Fruit fly (Drosophila melanogaster): ENCODE results near the gene CG33658.
A peak's percentile ranks its signal among the peaks of the same experiment; 100 is the strongest.

Gene CG33658

DNA sequence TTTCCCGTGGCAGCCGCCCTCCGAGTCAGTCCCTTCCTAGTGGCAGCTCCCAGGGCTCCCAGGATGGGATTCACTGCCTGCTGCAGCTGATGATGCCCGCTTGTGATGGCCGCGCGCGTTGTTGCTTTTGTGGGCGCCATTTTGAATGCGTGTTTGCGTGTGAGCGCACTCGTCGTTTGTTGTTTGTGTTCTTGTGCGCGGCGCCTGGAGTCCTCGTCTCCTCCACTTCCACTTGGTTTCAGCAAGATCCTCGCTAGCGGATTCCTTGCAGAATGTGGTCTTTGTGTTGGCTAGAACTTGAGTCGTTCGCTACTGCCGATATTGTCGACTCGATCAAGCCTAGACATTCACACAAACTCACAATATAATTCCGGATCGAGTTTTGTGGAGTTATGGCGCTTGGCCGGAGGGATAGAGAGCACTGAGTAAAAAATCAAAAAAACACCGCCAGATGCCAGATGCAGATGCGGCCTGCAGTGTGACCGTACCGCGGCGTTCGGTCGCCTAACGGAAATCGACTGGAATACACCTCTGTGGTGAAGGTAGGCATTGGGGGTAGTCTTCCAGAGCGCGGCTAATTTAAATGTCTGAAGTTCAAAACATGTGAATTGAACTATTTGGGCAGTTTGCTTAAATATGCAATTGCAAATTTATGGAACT is 29.6 kb upstream of the CG33658 start, which contains the start of gene CycB3 (continued):
- TF ChIP-seq Ets97D (GFP tag; optimal IDR thresholded peaks at IDR 0.05) (peak; percentile 93), CG18476 (GFP tag; optimal IDR thresholded peaks at IDR 0.05) (no peak), fd64A (GFP tag; optimal IDR thresholded peaks at IDR 0.05) (no peak), phol (tag; optimal IDR thresholded peaks at IDR 0.05) (peak; percentile 91), fu2 (GFP tag; optimal IDR thresholded peaks at IDR 0.05) (no peak), mirr (GFP tag; optimal IDR thresholded peaks at IDR 0.05) (peak; percentile 22), slbo (GFP tag; IDR thresholded peaks at IDR 0.05) (no peak), CG18764 (GFP tag; optimal IDR thresholded peaks at IDR 0.05) (no peak), disco-r (GFP tag; optimal IDR thresholded peaks at IDR 0.05) (no peak), CG7786 (GFP tag; optimal IDR thresholded peaks at IDR 0.05) (no peak), HLH54F (GFP tag; optimal IDR thresholded peaks at IDR 0.05) (no peak), HLH3B (GFP tag; IDR thresholded peaks at IDR 0.05) (no peak), Nf-YA (GFP tag; IDR thresholded peaks at IDR 0.05) (peak; percentile 21; the same call in 1 of the 2 replicates), ash1 (GFP tag; optimal IDR thresholded peaks at IDR 0.05) (no peak), gro (GFP tag; optimal IDR thresholded peaks at IDR 0.05) (no peak), Hmr (GFP tag; optimal IDR thresholded peaks at IDR 0.05) (peak; percentile 42), CG3281 (GFP tag; optimal IDR thresholded peaks at IDR 0.05) (peak; percentile 41), PHDP (tag; optimal IDR thresholded peaks at IDR 0.05) (no peak), Hmx (GFP tag; optimal IDR thresholded peaks at IDR 0.05) (no peak), oc (tag; optimal IDR thresholded peaks at IDR 0.05) (no peak), CG6765 (GFP tag; optimal IDR thresholded peaks at IDR 0.05) (peak; percentile 9), Ravus (GFP tag; IDR thresholded peaks at IDR 0.05) (no peak), jumu (GFP tag; optimal IDR thresholded peaks at IDR 0.05) (no peak), CG9437 (GFP tag; optimal IDR thresholded peaks at IDR 0.05) (no peak), CG2202 (tag; optimal IDR thresholded peaks at IDR 0.05) (no peak), CG31441 (GFP tag; IDR thresholded peaks at IDR 0.05) (no peak), exex (tag; optimal IDR thresholded peaks at IDR 0.05) (no peak), zf30C (GFP tag; optimal IDR thresholded peaks at IDR 0.05) (peak; percentile 14), CG32767 (GFP tag; IDR thresholded peaks at IDR 0.05) (no peak), az2 (GFP tag; optimal IDR thresholded peaks at IDR 0.05) (no peak), CG10209 (GFP tag; optimal IDR thresholded peaks at IDR 0.05) (no peak), tup (GFP tag; optimal IDR thresholded peaks at IDR 0.05) (no peak), cwo (GFP tag; optimal IDR thresholded peaks at IDR 0.05) (no peak), Hr51 (GFP tag; optimal IDR thresholded peaks at IDR 0.05) (no peak), lov (optimal IDR thresholded peaks at IDR 0.05) (no peak), lov (GFP tag; IDR thresholded peaks at IDR 0.05) (no peak), knrl (GFP tag; IDR thresholded peaks at IDR 0.05; ENCODE audit: partially characterized antibody) (peak; percentile 27; the same call in 1 of the 3 replicates), CG7745 (tag; optimal IDR thresholded peaks at IDR 0.05) (no peak), Lpt (GFP tag; optimal IDR thresholded peaks at IDR 0.05) (no peak), fd102C (GFP tag; optimal IDR thresholded peaks at IDR 0.05) (no peak), CG4707 (GFP tag; optimal IDR thresholded peaks at IDR 0.05) (no peak), gsb-n (tag; optimal IDR thresholded peaks at IDR 0.05) (peak; percentile 11), CG9876 (GFP tag; optimal IDR thresholded peaks at IDR 0.05) (no peak), nerfin-1 (tag; optimal IDR thresholded peaks at IDR 0.05) (peak; percentile 40), CG13775 (GFP tag; optimal IDR thresholded peaks at IDR 0.05) (no peak), Optix (GFP tag; IDR thresholded peaks at IDR 0.05) (no peak), Aef1 (GFP tag; IDR thresholded peaks at IDR 0.05) (no peak), CG3163 (GFP tag; optimal IDR thresholded peaks at IDR 0.05) (no peak), CG2889 (GFP tag; IDR thresholded peaks at IDR 0.05) (no peak), CG13287 (GFP tag; IDR thresholded peaks at IDR 0.05; ENCODE audit: partially characterized antibody) (peak; percentile 49)
